Worm (Caenorhabditis elegans) whole organism, L4/young adult: ENCODE measurements around the gene T05H10.8.
A peak's percentile ranks its signal among the peaks of the same experiment; 100 is the strongest.

Source experiments
- W03F9.2 ChIP-seq: fragments of 150-350 bp; optimal IDR thresholded peaks from 2 replicates; lab custom pipeline; 2014; ENCODE audit warnings: missing biosample characterization, missing genetic modification characterization
- dao-5 ChIP-seq: sonication (generic microtip); optimal IDR thresholded peaks from 2 replicates; lab custom pipeline; 2016; ENCODE audit warnings: missing genotype, missing genetic modification characterization, moderate library complexity, missing compliant biosample characterization
- him-1 ChIP-seq: sonication (generic microtip); optimal IDR thresholded peaks from 2 replicates; lab custom pipeline; 2016; ENCODE audit warnings: missing genotype, missing genetic modification reagents, missing genetic modification characterization, missing compliant biosample characterization

ce11 chrII:8071801-8072544 is 13.1 kb downstream of the T05H10.8 start:
- TF ChIP-seq dao-5 (tag; lab: Kevin White, UChicago) (no peak), him-1 (tag; lab: Kevin White, UChicago) (peak; percentile 31), W03F9.2 (no peak)
